Fruit fly (Drosophila melanogaster) whole organism, pupa: ENCODE data around the gene Cpr92F.

Experiments
- CG10348 ChIP-seq: fragments of 200-800 bp; sonication (Bioruptor generic); IDR thresholded peaks from 2 replicates; pipeline ENCODE4 v1.3.6; 2022; ENCODE audit warnings: missing biosample characterization, missing genetic modification characterization
- CG12605 ChIP-seq: fragments of 200-800 bp; sonication (Bioruptor generic); IDR thresholded peaks from 2 replicates; pipeline ENCODE4 v1.3.6; 2022; ENCODE audit warnings: missing biosample characterization, missing genetic modification characterization
- CG13204 ChIP-seq: fragments of 200-800 bp; sonication (Bioruptor generic); optimal IDR thresholded peaks from 2 replicates; lab custom pipeline; 2018; ENCODE audit warnings: missing biosample characterization, mild to moderate bottlenecking, missing genetic modification characterization, moderate library complexity
- CG14655 ChIP-seq: fragments of 200-800 bp; sonication (Bioruptor generic); optimal IDR thresholded peaks from 3 replicates; lab custom pipeline; 2017; ENCODE audit warnings: mild to moderate bottlenecking, missing biosample characterization, missing genetic modification reagents, missing genetic modification characterization
- CG15710 ChIP-seq: fragments of 200-800 bp; sonication (Bioruptor generic); optimal IDR thresholded peaks from 2 replicates; lab custom pipeline; 2018; ENCODE audit warnings: missing biosample characterization, mild to moderate bottlenecking, missing genetic modification characterization, moderate library complexity
- CG17806 ChIP-seq: fragments of 200-800 bp; sonication (Bioruptor generic); optimal IDR thresholded peaks from 2 replicates; lab custom pipeline; 2018; ENCODE audit warnings: missing biosample characterization, mild to moderate bottlenecking, missing genetic modification characterization, moderate library complexity
- CG32121 ChIP-seq: fragments of 200-800 bp; sonication (Bioruptor generic); IDR thresholded peaks from 2 replicates; pipeline ENCODE4 v1.3.6; 2022; ENCODE audit warnings: missing biosample characterization, missing genetic modification characterization
- CG34367 ChIP-seq: fragments of 200-800 bp; sonication (Bioruptor generic); optimal IDR thresholded peaks from 2 replicates; lab custom pipeline; 2018; ENCODE audit warnings: missing biosample characterization, mild to moderate bottlenecking, missing genetic modification characterization
- CG4496 ChIP-seq: fragments of 200-800 bp; sonication (Bioruptor generic); IDR thresholded peaks from 3 replicates; pipeline ENCODE4 v1.3.6; 2022; ENCODE audit warnings: missing biosample characterization, missing genetic modification characterization
- CG8159 ChIP-seq: fragments of 200-800 bp; sonication (Bioruptor generic); optimal IDR thresholded peaks from 3 replicates; lab custom pipeline; 2018; ENCODE audit warnings: missing biosample characterization, mild to moderate bottlenecking, missing genetic modification characterization, moderate library complexity
- CG8301 ChIP-seq: fragments of 200-800 bp; sonication (Bioruptor generic); optimal IDR thresholded peaks from 2 replicates; lab custom pipeline; 2018; ENCODE audit warnings: missing biosample characterization, mild to moderate bottlenecking, missing genetic modification characterization
- CG9948 ChIP-seq: fragments of 200-800 bp; sonication (Bioruptor generic); optimal IDR thresholded peaks from 2 replicates; lab custom pipeline; 2018; ENCODE audit warnings: missing biosample characterization, mild to moderate bottlenecking, missing genetic modification characterization, moderate library complexity
- D1 ChIP-seq: fragments of 200-800 bp; sonication (Bioruptor generic); optimal IDR thresholded peaks from 2 replicates; lab custom pipeline; 2018; ENCODE audit warnings: missing biosample characterization, mild to moderate bottlenecking, missing genetic modification characterization, moderate library complexity
- EcR ChIP-seq: fragments of 200-800 bp; sonication (Bioruptor generic); optimal IDR thresholded peaks from 3 replicates; lab custom pipeline; 2019; ENCODE audit warnings: missing biosample characterization, missing genetic modification characterization, mild to moderate bottlenecking, moderate library complexity, missing genetic modification reagents
- Ets98B ChIP-seq: fragments of 200-800 bp; sonication (Bioruptor generic); IDR thresholded peaks from 2 replicates; pipeline ENCODE4 v1.3.6; 2022; ENCODE audit warnings: missing biosample characterization, missing genetic modification characterization
- Pif1A ChIP-seq: fragments of 200-800 bp; sonication (Bioruptor generic); optimal IDR thresholded peaks from 3 replicates; lab custom pipeline; 2016; ENCODE audit warnings: missing biosample characterization, missing genetic modification characterization
- Pif1B ChIP-seq: fragments of 200-800 bp; sonication (Bioruptor generic); optimal IDR thresholded peaks from 3 replicates; lab custom pipeline; 2016; ENCODE audit warnings: missing biosample characterization, missing genetic modification characterization
- Snoo ChIP-seq: fragments of 200-800 bp; sonication (Bioruptor generic); optimal IDR thresholded peaks from 3 replicates; lab custom pipeline; 2017; ENCODE audit warnings: missing biosample characterization, mild to moderate bottlenecking, missing genetic modification characterization, inconsistent platforms
- fd96Ca ChIP-seq: fragments of 200-800 bp; sonication (Bioruptor generic); IDR thresholded peaks from 3 replicates; pipeline ENCODE4 v1.3.6; 2022; ENCODE audit warnings: missing biosample characterization, missing genetic modification characterization
- gl ChIP-seq: fragments of 200-800 bp; sonication (Bioruptor generic); optimal IDR thresholded peaks from 2 replicates; lab custom pipeline; 2018; ENCODE audit warnings: missing biosample characterization, mild to moderate bottlenecking, missing genetic modification characterization
- rn ChIP-seq: fragments of 200-800 bp; sonication (Bioruptor generic); IDR thresholded peaks from 2 replicates; pipeline ENCODE4 v1.3.6; 2022; ENCODE audit warnings: missing biosample characterization, missing genetic modification characterization

The Cpr92F gene

DNA sequence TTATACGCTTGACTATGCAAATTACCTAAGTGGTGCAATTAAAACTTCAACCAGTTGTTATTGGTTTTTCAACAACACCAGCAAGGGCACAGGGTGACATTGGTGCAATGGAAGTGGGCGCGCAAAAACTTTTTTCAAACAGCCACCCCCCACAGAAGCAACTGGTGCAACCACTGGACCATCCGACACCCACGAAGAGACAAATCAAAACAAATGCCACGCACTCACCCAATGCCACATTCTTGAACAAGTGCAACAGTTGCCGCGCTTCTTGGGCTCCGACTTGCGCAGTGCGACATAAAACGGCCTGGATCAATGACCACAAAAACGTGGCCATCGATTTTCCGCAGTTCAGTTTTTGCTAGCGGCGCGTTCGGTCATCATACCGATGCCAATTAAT is 33.6 kb upstream of the Cpr92F start:
- TF ChIP-seq Ets98B (GFP tag; lab: Robert Waterston, UW) (0 out of 2 replicates have a peak, but pooled peaks have one; percentile 16), CG15710 (no peak), CG12605 (GFP tag; lab: Robert Waterston, UW) (peak; percentile 95), Pif1A (GFP tag; lab: Kevin White, UChicago) (no peak), CG4496 (no peak), Pif1B (GFP tag; lab: Kevin White, UChicago) (no peak), CG10348 (GFP tag; lab: Robert Waterston, UW) (no peak), CG8301 (tag; lab: Kevin White, UChicago) (no peak), CG14655 (GFP tag; lab: Kevin White, UChicago) (no peak), CG32121 (GFP tag; lab: Robert Waterston, UW) (no peak)

DNA sequence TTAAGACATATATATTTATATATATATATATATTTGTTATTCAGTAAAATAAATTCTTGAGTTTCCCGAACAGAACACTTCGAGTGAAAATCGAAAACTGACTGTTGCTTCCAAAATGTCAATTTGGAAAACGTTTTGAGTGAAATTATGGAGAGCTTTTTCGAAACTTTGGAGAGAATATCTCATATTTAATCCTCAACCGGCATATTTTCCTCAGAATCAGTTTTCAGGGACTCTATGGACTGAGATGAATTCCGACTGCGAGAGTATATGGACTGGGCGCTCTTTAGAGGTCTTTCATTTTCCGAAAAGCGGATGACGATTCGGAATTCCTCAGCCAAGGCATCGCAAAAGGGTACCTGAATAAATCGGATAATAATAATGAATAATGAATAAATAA is 20.8 kb upstream of the Cpr92F start, which contains the start of gene GluRIIE:
GluRIIE (minus strand) TSS at position 101 of the 400 bp plus-strand sequence.
- TF ChIP-seq CG14655 (GFP tag; lab: Kevin White, UChicago) (no peak), CG9948 (tag; lab: Kevin White, UChicago) (no peak), CG8159 (no peak), CG12605 (GFP tag; lab: Robert Waterston, UW) (no peak), fd96Ca (GFP tag; lab: Robert Waterston, UW) (no peak), Pif1B (GFP tag; lab: Kevin White, UChicago) (no peak), CG8301 (tag; lab: Kevin White, UChicago) (no peak), Ets98B (GFP tag; lab: Robert Waterston, UW) (no peak), Pif1A (GFP tag; lab: Kevin White, UChicago) (no peak), CG32121 (GFP tag; lab: Robert Waterston, UW) (no peak), EcR (no peak), gl (tag; lab: Kevin White, UChicago) (no peak), rn (GFP tag; lab: Robert Waterston, UW) (no peak), Snoo (tag; lab: Kevin White, UChicago) (no peak), CG15710 (no peak)

DNA sequence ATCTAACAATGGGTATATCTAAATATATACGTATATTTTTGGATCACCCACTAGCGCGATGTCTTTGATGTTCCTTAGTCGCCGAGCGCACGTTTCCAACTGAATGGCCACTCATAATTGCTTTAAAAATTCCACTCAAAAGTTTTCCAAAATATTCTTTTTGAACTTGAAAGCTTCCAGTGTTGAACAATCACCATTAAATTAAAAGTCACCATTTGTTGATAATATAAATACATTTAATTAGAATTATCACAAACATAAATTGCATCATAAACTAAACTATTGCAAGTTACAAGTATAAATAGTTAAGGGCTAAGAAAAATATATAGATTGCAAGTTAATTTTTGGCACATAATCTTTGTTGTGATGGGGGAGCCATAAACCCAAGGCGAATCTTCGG is 17.0 kb upstream of the Cpr92F start, which contains the start of gene GluRIID:
GluRIID (minus strand) TSS at position 101 of the 400 bp plus-strand sequence.
- TF ChIP-seq Ets98B (GFP tag; lab: Robert Waterston, UW) (no peak), CG8159 (no peak), fd96Ca (GFP tag; lab: Robert Waterston, UW) (no peak), CG34367 (no peak), EcR (no peak), Snoo (tag; lab: Kevin White, UChicago) (no peak), D1 (tag; lab: Kevin White, UChicago) (no peak), CG17806 (tag; lab: Kevin White, UChicago) (no peak), CG10348 (GFP tag; lab: Robert Waterston, UW) (no peak), CG4496 (no peak), CG14655 (GFP tag; lab: Kevin White, UChicago) (no peak), CG15710 (no peak), CG32121 (GFP tag; lab: Robert Waterston, UW) (no peak), CG9948 (tag; lab: Kevin White, UChicago) (no peak), rn (GFP tag; lab: Robert Waterston, UW) (no peak)

DNA sequence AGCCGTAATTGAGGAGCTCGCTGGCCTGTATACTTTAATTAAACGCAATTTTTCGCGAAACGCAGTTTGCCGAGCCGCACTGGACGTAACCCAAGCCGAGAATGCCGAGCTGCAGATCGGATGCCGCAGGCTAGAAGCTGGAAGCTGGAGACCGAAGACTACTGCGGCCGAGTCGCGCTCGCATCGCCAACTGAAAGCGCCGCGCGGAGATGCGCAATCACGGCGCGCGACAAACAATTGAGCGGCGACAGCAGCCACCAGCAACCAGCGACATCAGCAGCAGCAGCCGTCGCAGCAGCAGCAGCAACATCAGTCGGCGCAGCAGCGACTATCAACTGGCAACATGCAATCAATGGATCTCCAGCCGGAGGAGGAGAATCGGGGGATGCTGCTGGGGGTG is 12.7 kb upstream of the Cpr92F start:
- TF ChIP-seq CG9948 (tag; lab: Kevin White, UChicago) = no peak
- TF ChIP-seq Pif1A (GFP tag; lab: Kevin White, UChicago) = no peak
- TF ChIP-seq fd96Ca (GFP tag; lab: Robert Waterston, UW) = peak; percentile 81
- TF ChIP-seq CG32121 (GFP tag; lab: Robert Waterston, UW) = peak; percentile 77
- peak; percentile 60 for TF ChIP-seq CG4496
- peak; percentile 69 for TF ChIP-seq Ets98B (GFP tag; lab: Robert Waterston, UW)

DNA sequence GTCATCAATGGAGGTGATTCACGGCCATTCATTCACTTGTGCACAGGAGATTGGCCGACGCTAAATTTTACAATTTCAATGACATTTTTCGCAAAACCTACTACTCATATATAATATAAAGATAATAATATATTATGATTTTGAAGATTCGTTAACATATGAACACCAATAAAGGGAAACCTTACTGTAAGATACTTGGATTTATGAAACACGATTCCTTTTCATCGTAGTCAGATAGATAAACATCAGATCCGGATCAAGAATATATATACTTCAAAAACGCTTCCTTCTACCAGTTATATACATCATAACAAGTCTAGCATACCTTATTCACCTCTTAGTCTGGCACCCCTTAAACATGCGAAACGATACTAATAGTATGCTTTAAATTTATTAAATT is 9.6 kb upstream of the Cpr92F start, which contains the start of gene Nep4:
Nep4 (minus strand) TSS at position 101 of the 400 bp plus-strand sequence.
- TF ChIP-seq CG34367 = no peak
- no peak for TF ChIP-seq Pif1B (GFP tag; lab: Kevin White, UChicago)
- TF ChIP-seq fd96Ca (GFP tag; lab: Robert Waterston, UW) = no peak
- no peak for TF ChIP-seq CG13204
- no peak for TF ChIP-seq CG8159
- no peak for TF ChIP-seq D1 (tag; lab: Kevin White, UChicago)
- no peak for TF ChIP-seq Ets98B (GFP tag; lab: Robert Waterston, UW)
- TF ChIP-seq EcR = no peak
- TF ChIP-seq CG4496 = no peak
- TF ChIP-seq rn (GFP tag; lab: Robert Waterston, UW) = no peak
- no peak for TF ChIP-seq CG10348 (GFP tag; lab: Robert Waterston, UW)
- no peak for TF ChIP-seq CG14655 (GFP tag; lab: Kevin White, UChicago)

DNA sequence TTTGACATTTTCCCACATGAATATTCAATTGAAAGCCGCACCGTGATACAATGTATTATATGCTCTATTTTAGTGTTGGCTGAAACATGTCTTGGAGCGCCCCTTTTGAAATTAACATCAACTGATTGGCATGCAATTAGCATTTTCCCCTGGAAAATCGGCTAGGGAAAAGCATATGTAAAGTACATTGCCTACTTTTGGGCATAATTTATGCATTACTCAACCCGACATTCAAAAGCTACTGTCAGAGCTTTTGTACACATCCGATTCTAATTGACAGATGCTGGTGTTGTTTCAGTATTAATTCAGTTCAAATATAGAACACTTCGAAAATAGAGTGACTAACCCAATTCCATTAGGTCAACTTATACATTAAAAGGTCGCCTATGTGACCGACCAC is 6.4 kb downstream of the Cpr92F start:
- TF ChIP-seq CG9948 (tag; lab: Kevin White, UChicago) (no peak), Snoo (tag; lab: Kevin White, UChicago) (no peak), Pif1B (GFP tag; lab: Kevin White, UChicago) (no peak), CG12605 (GFP tag; lab: Robert Waterston, UW) (no peak), Ets98B (GFP tag; lab: Robert Waterston, UW) (no peak), CG10348 (GFP tag; lab: Robert Waterston, UW) (no peak), CG8159 (no peak), rn (GFP tag; lab: Robert Waterston, UW) (no peak), CG4496 (no peak), fd96Ca (GFP tag; lab: Robert Waterston, UW) (no peak), CG15710 (no peak), CG34367 (no peak), Pif1A (GFP tag; lab: Kevin White, UChicago) (no peak), EcR (no peak), CG8301 (tag; lab: Kevin White, UChicago) (no peak), CG14655 (GFP tag; lab: Kevin White, UChicago) (no peak), CG17806 (tag; lab: Kevin White, UChicago) (no peak), gl (tag; lab: Kevin White, UChicago) (no peak)
